Worm (Caenorhabditis elegans) whole organism, L4 larva: ENCODE measurements around the gene lat-2.

Experiments
- F10B5.3 ChIP-seq: sonication (generic microtip); optimal IDR thresholded peaks from 2 replicates; lab custom pipeline; 2016; ENCODE audit warnings: mild to moderate bottlenecking, missing genetic modification characterization, missing compliant biosample characterization
- F44E2.7 ChIP-seq: fragments of 200-800 bp; sonication (Bioruptor generic); IDR thresholded peaks from 2 replicates; pipeline ENCODE4 v2.1.2; 2022; ENCODE audit warnings: missing genetic modification characterization, missing compliant biosample characterization
- R02D3.7 ChIP-seq: fragments of 150-350 bp; sonication (generic microtip); optimal IDR thresholded peaks from 3 replicates; lab custom pipeline; 2014; ENCODE audit warnings: missing biosample characterization, missing genetic modification characterization
- Y105C5A.15 ChIP-seq: fragments of 200-800 bp; sonication (Bioruptor generic); IDR thresholded peaks from 2 replicates; pipeline ENCODE4 v1.3.6; 2022; ENCODE audit warnings: missing genetic modification characterization, missing compliant biosample characterization
- ZK337.2 ChIP-seq: fragments of 200-800 bp; sonication (Bioruptor generic); IDR thresholded peaks from 2 replicates; pipeline ENCODE4 v1.3.6; 2022; ENCODE audit warnings: missing genetic modification reagents, missing genetic modification characterization, missing compliant biosample characterization
- aly-2 ChIP-seq: sonication (generic microtip); optimal IDR thresholded peaks from 2 replicates; lab custom pipeline; 2018; ENCODE audit warnings: missing biosample characterization, missing genetic modification characterization
- ceh-32 ChIP-seq: sonication (generic microtip); optimal IDR thresholded peaks from 2 replicates; lab custom pipeline; 2016; ENCODE audit warnings: mild to moderate bottlenecking, missing genetic modification characterization, missing compliant biosample characterization; ENCODE audit not compliant: poor library complexity
- ceh-82 ChIP-seq: sonication (generic microtip); optimal IDR thresholded peaks from 2 replicates; lab custom pipeline; 2017; ENCODE audit warnings: missing biosample characterization, missing genetic modification characterization
- daf-19 ChIP-seq: fragments of 200-800 bp; sonication (Bioruptor generic); conservative IDR thresholded peaks from 2 replicates; pipeline ENCODE4 v1.3.6; 2022; ENCODE audit warnings: missing genetic modification characterization, missing compliant biosample characterization
- daf-8 ChIP-seq: fragments of 200-800 bp; sonication (Bioruptor generic); IDR thresholded peaks from 2 replicates; pipeline ENCODE4 v1.3.6; 2022; ENCODE audit warnings: missing genetic modification characterization, missing compliant biosample characterization
- dmd-6 ChIP-seq: fragments of 200-800 bp; sonication (Bioruptor generic); IDR thresholded peaks from 2 replicates; pipeline ENCODE4 v1.3.6; 2022; ENCODE audit warnings: missing genetic modification reagents, missing genetic modification characterization, missing compliant biosample characterization
- dmd-9 ChIP-seq: fragments of 200-800 bp; sonication (Bioruptor generic); IDR thresholded peaks from 2 replicates; pipeline ENCODE4 v1.3.6; 2022; ENCODE audit warnings: missing genetic modification reagents, missing genetic modification characterization, missing compliant biosample characterization
- egl-27 ChIP-seq: sonication (generic microtip); optimal IDR thresholded peaks from 3 replicates; lab custom pipeline; 2017; ENCODE audit warnings: missing biosample characterization, missing genetic modification reagents, missing genetic modification characterization
- egl-43 ChIP-seq: fragments of 200-800 bp; sonication (Bioruptor generic); IDR thresholded peaks from 2 replicates; pipeline ENCODE4 v1.3.6; 2022; ENCODE audit warnings: missing genetic modification reagents, missing genetic modification characterization, missing compliant biosample characterization
- fkh-10 ChIP-seq: fragments of 150-350 bp; optimal IDR thresholded peaks from 2 replicates; lab custom pipeline; 2014; ENCODE audit warnings: missing biosample characterization, missing genetic modification reagents, missing genetic modification characterization
- fos-1 ChIP-seq: fragments of 150-350 bp; optimal IDR thresholded peaks from 2 replicates; lab custom pipeline; 2014; ENCODE audit warnings: missing biosample characterization, missing genetic modification characterization
- hlh-30 ChIP-seq: sonication (generic microtip); optimal IDR thresholded peaks from 2 replicates; lab custom pipeline; 2017; ENCODE audit warnings: antibody characterized with exemption, mild to moderate bottlenecking, missing genetic modification characterization, missing compliant biosample characterization; ENCODE audit not compliant: insufficient read depth
- hmg-1.1 ChIP-seq: fragments of 200-800 bp; sonication (Bioruptor generic); IDR thresholded peaks from 2 replicates; pipeline ENCODE4 v1.3.6; 2022; ENCODE audit warnings: missing genetic modification reagents, missing genetic modification characterization, missing compliant biosample characterization
- lim-7 ChIP-seq: fragments of 200-800 bp; sonication (Bioruptor generic); IDR thresholded peaks from 2 replicates; pipeline ENCODE4 v1.3.6; 2022; ENCODE audit warnings: missing genetic modification characterization, missing compliant biosample characterization
- lin-13 ChIP-seq: fragments of 150-350 bp; optimal IDR thresholded peaks from 2 replicates; lab custom pipeline; 2014; ENCODE audit warnings: missing biosample characterization, missing genetic modification reagents, missing genetic modification characterization
- lin-15B ChIP-seq: fragments of 150-350 bp; sonication (generic microtip); optimal IDR thresholded peaks from 3 replicates; lab custom pipeline; 2014; ENCODE audit warnings: missing biosample characterization, missing genetic modification characterization
- lir-3 ChIP-seq: sonication (generic microtip); optimal IDR thresholded peaks from 2 replicates; lab custom pipeline; 2016; ENCODE audit warnings: mild to moderate bottlenecking, missing genetic modification characterization, missing compliant biosample characterization
- lsy-2 ChIP-seq, 2 experiments: fragments of 150-350 bp in 1 of 2; sonication (generic microtip) in 1 of 2; optimal IDR thresholded peaks; 2 replicates each; lab custom pipeline; 2014 to 2017; ENCODE audit warnings: missing biosample characterization in 2 of 2, missing genetic modification characterization in 2 of 2
- madf-5 ChIP-seq, 2 experiments: fragments of 200-800 bp; sonication (Bioruptor generic); IDR thresholded peaks; 2 replicates each; pipeline ENCODE4 v1.3.6; 2022; ENCODE audit warnings: missing compliant biosample characterization in 2 of 2, missing genetic modification characterization in 2 of 2
- mdt-29 ChIP-seq: fragments of 200-800 bp; sonication (Bioruptor generic); IDR thresholded peaks from 2 replicates; pipeline ENCODE4 v1.3.6; 2022; ENCODE audit warnings: missing genetic modification reagents, missing genetic modification characterization, missing compliant biosample characterization
- nhr-11 ChIP-seq: fragments of 150-350 bp; optimal IDR thresholded peaks from 2 replicates; lab custom pipeline; 2014; ENCODE audit warnings: missing biosample characterization, missing genetic modification characterization
- nhr-111 ChIP-seq: fragments of 200-800 bp; sonication (Bioruptor generic); optimal IDR thresholded peaks from 2 replicates; lab custom pipeline; 2018; ENCODE audit warnings: mild to moderate bottlenecking, missing genetic modification characterization, missing compliant biosample characterization
- nhr-48 ChIP-seq: sonication (generic microtip); optimal IDR thresholded peaks from 2 replicates; lab custom pipeline; 2016; ENCODE audit warnings: mild to moderate bottlenecking, missing genetic modification characterization, missing compliant biosample characterization
- nhr-6 ChIP-seq: fragments of 150-350 bp; optimal IDR thresholded peaks from 2 replicates; lab custom pipeline; 2014; ENCODE audit warnings: missing biosample characterization, missing genetic modification characterization
- nhr-77 ChIP-seq: fragments of 150-350 bp; optimal IDR thresholded peaks from 2 replicates; lab custom pipeline; 2014; ENCODE audit warnings: missing biosample characterization, missing genetic modification characterization
- pha-4 ChIP-seq, 2 experiments: fragments of 150-350 bp in 1 of 2; fragments of 200-800 bp in 1 of 2; sonication (Bioruptor generic) in 1 of 2; IDR thresholded peaks in 1 of 2; optimal IDR thresholded peaks in 1 of 2; 2 replicates each; pipeline versions ENCODE4 v1.3.6 to Lab custom; 2014 to 2022; ENCODE audit warnings: missing genetic modification characterization in 2 of 2, missing genetic modification reagents in 2 of 2, missing biosample characterization in 1 of 2, missing compliant biosample characterization in 1 of 2
- php-3 ChIP-seq: fragments of 200-800 bp; sonication (Bioruptor generic); IDR thresholded peaks from 2 replicates; pipeline ENCODE4 v1.3.6; 2022; ENCODE audit warnings: missing genetic modification reagents, missing genetic modification characterization, missing compliant biosample characterization
- sdz-12 ChIP-seq: fragments of 200-800 bp; sonication (Bioruptor generic); optimal IDR thresholded peaks from 2 replicates; lab custom pipeline; 2018; ENCODE audit warnings: mild to moderate bottlenecking, missing genetic modification characterization, missing compliant biosample characterization
- set-16 ChIP-seq: fragments of 200-800 bp; sonication (Bioruptor generic); IDR thresholded peaks from 2 replicates; pipeline ENCODE4 v1.3.6; 2022; ENCODE audit warnings: missing genetic modification reagents, missing genetic modification characterization, missing compliant biosample characterization
- tra-1 ChIP-seq: fragments of 200-800 bp; sonication (Bioruptor generic); IDR thresholded peaks from 2 replicates; pipeline ENCODE4 v1.3.6; 2022; ENCODE audit warnings: missing genetic modification reagents, missing genetic modification characterization, missing compliant biosample characterization
- unc-130 ChIP-seq: sonication (generic microtip); optimal IDR thresholded peaks from 2 replicates; lab custom pipeline; 2016; ENCODE audit warnings: missing genetic modification reagents, missing genetic modification characterization, missing compliant biosample characterization
- unc-39 ChIP-seq: sonication (generic microtip); optimal IDR thresholded peaks from 2 replicates; lab custom pipeline; 2017; ENCODE audit warnings: missing biosample characterization, missing genetic modification characterization
- ztf-11 ChIP-seq: fragments of 150-350 bp; optimal IDR thresholded peaks from 2 replicates; lab custom pipeline; 2014; ENCODE audit warnings: missing biosample characterization, missing genetic modification characterization

The lat-2 gene

ce11 chrII:4334448-4334847 lies 24.4 kb upstream of the lat-2 start, which contains the start of gene madf-3:
TSS of gene madf-3 (plus strand) at chrII:4334748.
- TF ChIP-seq egl-43 (GFP tag; lab: Robert Waterston, UW) (no peak), ztf-11 (tag; lab: Kevin White, UChicago) (no peak), madf-5 (GFP tag; IDR thresholded peaks at IDR 0.05; lab: Robert Waterston, UW) (no peak), php-3 (no peak), lim-7 (GFP tag; lab: Robert Waterston, UW) (no peak), nhr-48 (tag; lab: Kevin White, UChicago) (no peak), dmd-6 (GFP tag; lab: Robert Waterston, UW) (0 out of 2 replicates have a peak, but pooled peaks have one; percentile 2)

ce11 chrII:4337731-4338130 lies 21.1 kb upstream of the lat-2 start:
- TF ChIP-seq ceh-32, result no peak
- TF ChIP-seq nhr-77 (tag; lab: Kevin White, UChicago), result no peak
- no peak for TF ChIP-seq mdt-29
- TF ChIP-seq dmd-9, result no peak
- no peak for TF ChIP-seq ZK337.2 (GFP tag; lab: Robert Waterston, UW)
- TF ChIP-seq hmg-1.1 (GFP tag; lab: Robert Waterston, UW), result no peak
- TF ChIP-seq set-16 (GFP tag; lab: Robert Waterston, UW), result no peak
- no peak for TF ChIP-seq nhr-6 (tag; lab: Kevin White, UChicago)
- no peak for TF ChIP-seq fos-1 (tag; lab: Kevin White, UChicago)
- no peak for TF ChIP-seq nhr-11
- TF ChIP-seq nhr-111 (GFP tag; lab: Kevin White, UChicago), result no peak
- no peak for TF ChIP-seq hlh-30
- no peak for TF ChIP-seq F44E2.7 (GFP tag; lab: Robert Waterston, UW)

- TF ChIP-seq tra-1 (GFP tag; lab: Robert Waterston, UW) (no peak), lsy-2 (tag; optimal IDR thresholded peaks at IDR 0.05; lab: Kevin White, UChicago) (no peak), unc-130 (GFP tag; lab: Kevin White, UChicago) (no peak), nhr-48 (tag; lab: Kevin White, UChicago) (no peak), F10B5.3 (tag; lab: Kevin White, UChicago) (no peak), unc-39 (tag; lab: Kevin White, UChicago) (no peak), lir-3 (tag; lab: Kevin White, UChicago) (no peak), lim-7 (GFP tag; lab: Robert Waterston, UW) (no peak), ceh-82 (tag; lab: Kevin White, UChicago) (no peak), R02D3.7 (tag; lab: Kevin White, UChicago) (no peak), egl-27 (tag; lab: Kevin White, UChicago) (no peak), daf-19 (GFP tag; lab: Robert Waterston, UW) (no peak), fos-1 (tag; lab: Kevin White, UChicago) (no peak), aly-2 (tag; lab: Kevin White, UChicago) (no peak), daf-8 (no peak), Y105C5A.15 (no peak)
Observed at ce11 chrII:4339882-4340281, 19.0 kb upstream of the lat-2 start, which contains the start of gene athp-2. TSS of gene athp-2 (plus strand) at chrII:4340182.

- TF ChIP-seq pha-4 (GFP tag; IDR thresholded peaks at IDR 0.05; lab: Robert Waterston, UW) (no peak), pha-4 (tag; optimal IDR thresholded peaks at IDR 0.05; lab: Kevin White, UChicago) (no peak), fkh-10 (GFP tag; lab: Kevin White, UChicago) (no peak), lin-13 (GFP tag; lab: Kevin White, UChicago) (no peak), sdz-12 (GFP tag; lab: Kevin White, UChicago) (no peak), F10B5.3 (tag; lab: Kevin White, UChicago) (no peak), egl-27 (tag; lab: Kevin White, UChicago) (no peak), lin-15B (no peak)
Observed at ce11 chrII:4341484-4341883, 17.4 kb upstream of the lat-2 start.
